Worm (Caenorhabditis elegans) whole organism, L2 larva: Measurements from ENCODE around the gene ZK1128.3.

Source experiments
- C34F6.9 ChIP-seq: fragments of 150-350 bp; optimal IDR thresholded peaks from 2 replicates; lab custom pipeline; 2014; ENCODE audit warnings: missing biosample characterization, missing genetic modification characterization
- F13H6.1 ChIP-seq: sonication (generic microtip); optimal IDR thresholded peaks from 2 replicates; lab custom pipeline; 2016; ENCODE audit warnings: missing genetic modification characterization, missing compliant biosample characterization
- R02D3.7 ChIP-seq: fragments of 150-350 bp; optimal IDR thresholded peaks from 2 replicates; lab custom pipeline; 2014; ENCODE audit warnings: missing biosample characterization, missing genetic modification characterization
- ZK546.5 ChIP-seq: sonication (generic microtip); optimal IDR thresholded peaks from 2 replicates; lab custom pipeline; 2017; ENCODE audit warnings: missing biosample characterization, missing genetic modification characterization
- alr-1 ChIP-seq: fragments of 150-350 bp; optimal IDR thresholded peaks from 2 replicates; lab custom pipeline; 2014; ENCODE audit warnings: missing biosample characterization, missing genetic modification characterization
- aly-2 ChIP-seq: fragments of 150-350 bp; optimal IDR thresholded peaks from 2 replicates; lab custom pipeline; 2014; ENCODE audit warnings: missing biosample characterization, missing genetic modification characterization
- ama-1 ChIP-seq: fragments of 150-350 bp; optimal IDR thresholded peaks from 2 replicates; lab custom pipeline; 2018; ENCODE audit warnings: inconsistent platforms
- blmp-1 ChIP-seq: sonication (generic microtip); optimal IDR thresholded peaks from 2 replicates; lab custom pipeline; 2017; ENCODE audit warnings: missing genetic modification characterization, mild to moderate bottlenecking, missing compliant biosample characterization, antibody characterized with exemption, moderate library complexity; ENCODE audit not compliant: insufficient read depth
- ceh-82 ChIP-seq: fragments of 150-350 bp; optimal IDR thresholded peaks from 2 replicates; lab custom pipeline; 2014; ENCODE audit warnings: missing biosample characterization, missing genetic modification characterization
- elt-1 ChIP-seq: fragments of 150-350 bp; optimal IDR thresholded peaks from 2 replicates; lab custom pipeline; 2014; ENCODE audit warnings: missing biosample characterization, missing genetic modification characterization
- elt-3 ChIP-seq: sonication (generic microtip); optimal IDR thresholded peaks from 2 replicates; lab custom pipeline; 2017; ENCODE audit warnings: missing biosample characterization, missing genetic modification characterization
- lin-11 ChIP-seq: fragments of 150-350 bp; sonication (generic microtip); optimal IDR thresholded peaks from 2 replicates; lab custom pipeline; 2014; ENCODE audit warnings: missing biosample characterization, missing genetic modification characterization, inconsistent platforms, mixed read lengths
- lin-13 ChIP-seq: fragments of 150-350 bp; optimal IDR thresholded peaks from 2 replicates; lab custom pipeline; 2014; ENCODE audit warnings: missing biosample characterization, missing genetic modification reagents, missing genetic modification characterization
- lsy-2 ChIP-seq, 2 experiments: fragments of 150-350 bp in 1 of 2; sonication (generic microtip) in 1 of 2; optimal IDR thresholded peaks; 2 replicates each; lab custom pipeline; 2014 to 2017; ENCODE audit warnings: missing biosample characterization in 2 of 2, missing genetic modification characterization in 2 of 2
- mab-5 ChIP-seq: fragments of 150-350 bp; optimal IDR thresholded peaks from 2 replicates; lab custom pipeline; 2014; ENCODE audit warnings: missing biosample characterization, missing genetic modification characterization
- mbf-1 ChIP-seq: sonication (generic microtip); optimal IDR thresholded peaks from 2 replicates; lab custom pipeline; 2017; ENCODE audit warnings: missing biosample characterization, missing genetic modification characterization
- nhr-10 ChIP-seq: sonication (generic microtip); optimal IDR thresholded peaks from 2 replicates; lab custom pipeline; 2017; ENCODE audit warnings: missing biosample characterization, missing genetic modification characterization
- nhr-11 ChIP-seq: fragments of 150-350 bp; optimal IDR thresholded peaks from 2 replicates; lab custom pipeline; 2014; ENCODE audit warnings: missing biosample characterization, missing genetic modification characterization
- nhr-12 ChIP-seq: fragments of 150-350 bp; optimal IDR thresholded peaks from 2 replicates; lab custom pipeline; 2014; ENCODE audit warnings: missing biosample characterization, missing genetic modification characterization
- nhr-129 ChIP-seq: fragments of 150-350 bp; optimal IDR thresholded peaks from 2 replicates; lab custom pipeline; 2014; ENCODE audit warnings: missing biosample characterization, missing genetic modification characterization
- nhr-23 ChIP-seq: fragments of 150-350 bp; optimal IDR thresholded peaks from 2 replicates; lab custom pipeline; 2014; ENCODE audit warnings: missing biosample characterization, missing genetic modification reagents, missing genetic modification characterization
- nhr-237 ChIP-seq: fragments of 150-350 bp; optimal IDR thresholded peaks from 2 replicates; lab custom pipeline; 2014; ENCODE audit warnings: missing biosample characterization, missing genetic modification characterization
- nhr-25 ChIP-seq: fragments of 150-350 bp; sonication (generic microtip); optimal IDR thresholded peaks from 3 replicates; lab custom pipeline; 2014; ENCODE audit warnings: missing biosample characterization, missing genetic modification characterization
- nhr-6 ChIP-seq: fragments of 150-350 bp; optimal IDR thresholded peaks from 2 replicates; lab custom pipeline; 2014; ENCODE audit warnings: missing biosample characterization, missing genetic modification characterization
- nhr-77 ChIP-seq: fragments of 150-350 bp; optimal IDR thresholded peaks from 2 replicates; lab custom pipeline; 2014; ENCODE audit warnings: missing biosample characterization, missing genetic modification characterization
- sem-4 ChIP-seq: fragments of 150-350 bp; optimal IDR thresholded peaks from 2 replicates; lab custom pipeline; 2014; ENCODE audit warnings: missing biosample characterization, missing genetic modification reagents, missing genetic modification characterization
- skn-1 ChIP-seq: sonication (generic microtip); optimal IDR thresholded peaks from 2 replicates; lab custom pipeline; 2017; ENCODE audit warnings: missing biosample characterization, missing genetic modification characterization
- sma-3 ChIP-seq: sonication (generic microtip); optimal IDR thresholded peaks from 2 replicates; lab custom pipeline; 2016; ENCODE audit warnings: missing genetic modification reagents, missing genetic modification characterization, missing compliant biosample characterization
- sma-9 ChIP-seq, 2 experiments: fragments of 150-350 bp in 1 of 2; sonication (generic microtip) in 1 of 2; optimal IDR thresholded peaks; 2 replicates each; lab custom pipeline; 2014 to 2016; ENCODE audit warnings: missing genetic modification characterization in 2 of 2, mild to moderate bottlenecking in 1 of 2, missing biosample characterization in 1 of 2, missing compliant biosample characterization in 1 of 2, missing genetic modification reagents in 1 of 2, moderate library complexity in 1 of 2
- unc-39 ChIP-seq: fragments of 150-350 bp; optimal IDR thresholded peaks from 2 replicates; lab custom pipeline; 2014; ENCODE audit warnings: missing biosample characterization, missing genetic modification characterization
- unc-55 ChIP-seq: fragments of 150-350 bp; sonication (generic microtip); optimal IDR thresholded peaks from 3 replicates; lab custom pipeline; 2014; ENCODE audit warnings: missing biosample characterization, missing genetic modification reagents, missing genetic modification characterization
- unc-62 ChIP-seq: fragments of 150-350 bp; optimal IDR thresholded peaks from 2 replicates; lab custom pipeline; 2014; ENCODE audit warnings: missing biosample characterization, missing genetic modification reagents, missing genetic modification characterization
- zag-1 ChIP-seq: fragments of 150-350 bp; optimal IDR thresholded peaks from 2 replicates; lab custom pipeline; 2014; ENCODE audit warnings: missing biosample characterization, missing genetic modification characterization
- ztf-1 ChIP-seq: fragments of 200-800 bp; sonication (Bioruptor generic); conservative IDR thresholded peaks from 2 replicates; pipeline ENCODE4 v1.3.6; 2022; ENCODE audit warnings: missing genetic modification characterization, missing compliant biosample characterization

Gene ZK1128.3

ce11 chrIII:10078784-10079183 lies 39.9 kb downstream of the ZK1128.3 start:
- no peak for TF ChIP-seq elt-3 (tag; lab: Kevin White, UChicago)
- TF ChIP-seq nhr-11 (tag; lab: Kevin White, UChicago), result no peak
- no peak for TF ChIP-seq nhr-12
- no peak for TF ChIP-seq nhr-129
- no peak for TF ChIP-seq ZK546.5 (tag; lab: Kevin White, UChicago)
- no peak for TF ChIP-seq lin-11 (tag; lab: Kevin White, UChicago)
- TF ChIP-seq sma-9 (GFP tag; optimal IDR thresholded peaks at IDR 0.05; lab: Kevin White, UChicago), result no peak
- TF ChIP-seq sma-9 (tag; optimal IDR thresholded peaks at IDR 0.05; lab: Kevin White, UChicago), result no peak
- no peak for TF ChIP-seq ama-1
- TF ChIP-seq C34F6.9 (tag; lab: Kevin White, UChicago), result no peak
- TF ChIP-seq nhr-23 (tag; lab: Kevin White, UChicago), result no peak
- no peak for TF ChIP-seq skn-1 (tag; lab: Kevin White, UChicago)
- TF ChIP-seq lin-13 (GFP tag; lab: Kevin White, UChicago), result no peak
- no peak for TF ChIP-seq zag-1 (tag; lab: Kevin White, UChicago)
- TF ChIP-seq nhr-77 (tag; lab: Kevin White, UChicago), result no peak
- TF ChIP-seq R02D3.7 (tag; lab: Kevin White, UChicago), result no peak
- no peak for TF ChIP-seq nhr-10 (tag; lab: Kevin White, UChicago)

ce11 chrIII:10078151-10078550 lies 40.6 kb downstream of the ZK1128.3 start, which contains the start of gene T16G12.9:
TSS of gene T16G12.9 (minus strand) at chrIII:10078251.
- TF ChIP-seq elt-1, result no peak
- TF ChIP-seq mab-5 (tag; lab: Kevin White, UChicago), result no peak
- no peak for TF ChIP-seq zag-1 (tag; lab: Kevin White, UChicago)
- TF ChIP-seq nhr-10 (tag; lab: Kevin White, UChicago), result no peak
- TF ChIP-seq ama-1, result no peak
- TF ChIP-seq sma-9 (GFP tag; optimal IDR thresholded peaks at IDR 0.05; lab: Kevin White, UChicago), result no peak
- no peak for TF ChIP-seq sma-9 (tag; optimal IDR thresholded peaks at IDR 0.05; lab: Kevin White, UChicago)
- no peak for TF ChIP-seq sem-4
- no peak for TF ChIP-seq lsy-2 (tag; optimal IDR thresholded peaks at IDR 0.05; lab: Kevin White, UChicago)
- no peak for TF ChIP-seq blmp-1
- no peak for TF ChIP-seq ztf-1 (GFP tag; lab: Robert Waterston, UW)
- TF ChIP-seq nhr-25, result no peak
- no peak for TF ChIP-seq nhr-237 (tag; lab: Kevin White, UChicago)
- TF ChIP-seq ceh-82 (tag; lab: Kevin White, UChicago), result no peak
- no peak for TF ChIP-seq unc-39 (tag; lab: Kevin White, UChicago)
- no peak for TF ChIP-seq unc-62 (GFP tag; lab: Kevin White, UChicago)
- TF ChIP-seq mbf-1 (tag; lab: Kevin White, UChicago), result no peak

ce11 chrIII:10076042-10076441 lies 42.7 kb downstream of the ZK1128.3 start:
- TF ChIP-seq sem-4, result no peak
- TF ChIP-seq ama-1, result no peak
- no peak for TF ChIP-seq F13H6.1 (tag; lab: Kevin White, UChicago)
- TF ChIP-seq zag-1 (tag; lab: Kevin White, UChicago), result no peak
- TF ChIP-seq blmp-1, result no peak
- TF ChIP-seq aly-2 (tag; lab: Kevin White, UChicago), result no peak

- TF ChIP-seq nhr-23 (tag; lab: Kevin White, UChicago) (no peak), ceh-82 (tag; lab: Kevin White, UChicago) (no peak), ztf-1 (GFP tag; lab: Robert Waterston, UW) (no peak), lin-11 (tag; lab: Kevin White, UChicago) (no peak), lin-13 (GFP tag; lab: Kevin White, UChicago) (no peak), unc-55 (GFP tag; lab: Kevin White, UChicago) (no peak), nhr-11 (tag; lab: Kevin White, UChicago) (no peak), zag-1 (tag; lab: Kevin White, UChicago) (no peak), alr-1 (tag; lab: Kevin White, UChicago) (no peak), mbf-1 (tag; lab: Kevin White, UChicago) (no peak), nhr-77 (tag; lab: Kevin White, UChicago) (no peak), nhr-12 (no peak), sma-3 (GFP tag; lab: Kevin White, UChicago) (no peak), nhr-6 (tag; lab: Kevin White, UChicago) (no peak), ama-1 (no peak)
Measured at ce11 chrIII:10069278-10069677, 49.4 kb downstream of the ZK1128.3 start, which contains the start of gene T16G12.6. TSS of gene T16G12.6 (plus strand) at chrIII:10069578.
